Worm (Caenorhabditis elegans): ENCODE data around the gene pitr-4.

Gene pitr-4

DNA sequence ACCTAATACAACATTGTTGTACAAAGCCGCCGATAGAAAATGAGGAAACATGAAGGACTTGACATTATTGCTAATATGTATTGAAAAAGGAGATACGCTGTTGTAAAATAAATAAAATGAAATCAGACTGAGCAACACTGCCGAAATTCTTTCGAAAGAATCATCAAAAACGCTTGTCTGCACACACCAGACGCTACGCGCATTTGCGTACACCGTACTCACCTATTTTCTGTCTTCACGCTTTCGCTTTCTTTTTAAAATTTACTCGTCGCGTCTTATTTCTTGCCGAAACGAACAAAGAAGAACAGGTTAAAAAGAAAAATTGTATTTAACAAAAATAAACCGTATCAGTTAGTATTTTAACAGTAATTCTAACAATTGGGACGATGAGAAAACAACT lies 29.3 kb upstream of the pitr-4 start (continued):
- TF ChIP-seq ets-5 (GFP tag; IDR thresholded peaks at IDR 0.05) (no peak), zag-1 (tag; optimal IDR thresholded peaks at IDR 0.05) (no peak), nhr-20 (tag; optimal IDR thresholded peaks at IDR 0.05) (peak; percentile 45), alr-1 (tag; optimal IDR thresholded peaks at IDR 0.05; ENCODE audit: borderline replicate concordance) (no peak), elt-3 (tag; optimal IDR thresholded peaks at IDR 0.05) (peak in 2 of 6 experiments; percentile 48 to 51), fkh-8 (tag; optimal IDR thresholded peaks at IDR 0.05) (no peak), lin-39 (tag; optimal IDR thresholded peaks at IDR 0.05) (peak; percentile 4), sox-4 (tag; optimal IDR thresholded peaks at IDR 0.05) (no peak), swsn-7 (tag; optimal IDR thresholded peaks at IDR 0.05) (peak; percentile 42), unc-86 (tag; optimal IDR thresholded peaks at IDR 0.05) (no peak), efl-3 (GFP tag; optimal IDR thresholded peaks at IDR 0.05) (no peak), dpl-1 (GFP tag; optimal IDR thresholded peaks at IDR 0.05) (peak; percentile 24 to 57 (median 38))

ce11 chrV:9690099-9690572 lies 28.7 kb upstream of the pitr-4 start, which contains the start of gene rbx-1:
Gene rbx-1 (minus strand): TSS chrV:9690522.
- TF ChIP-seq efl-1 (optimal IDR thresholded peaks at IDR 0.05) (no peak), efl-1 (GFP tag; optimal IDR thresholded peaks at IDR 0.05 in 1 of 2) (peak in 1 of 2 experiments; percentile 91), hpl-2 (GFP tag; optimal IDR thresholded peaks at IDR 0.05) (no peak)

- TF ChIP-seq nhr-28 (tag; optimal IDR thresholded peaks at IDR 0.05) (no peak), blmp-1 (tag; optimal IDR thresholded peaks at IDR 0.05) (no peak), unc-98 (GFP tag; IDR thresholded peaks at IDR 0.05) (no peak), hlh-4 (tag; optimal IDR thresholded peaks at IDR 0.05) (no peak), nhr-90 (tag; optimal IDR thresholded peaks at IDR 0.05; ENCODE audit: poor library complexity) (no peak), lin-14 (GFP tag; optimal IDR thresholded peaks at IDR 0.05) (no peak)
Observed at ce11 chrV:9689364-9689763, 27.9 kb upstream of the pitr-4 start.

DNA sequence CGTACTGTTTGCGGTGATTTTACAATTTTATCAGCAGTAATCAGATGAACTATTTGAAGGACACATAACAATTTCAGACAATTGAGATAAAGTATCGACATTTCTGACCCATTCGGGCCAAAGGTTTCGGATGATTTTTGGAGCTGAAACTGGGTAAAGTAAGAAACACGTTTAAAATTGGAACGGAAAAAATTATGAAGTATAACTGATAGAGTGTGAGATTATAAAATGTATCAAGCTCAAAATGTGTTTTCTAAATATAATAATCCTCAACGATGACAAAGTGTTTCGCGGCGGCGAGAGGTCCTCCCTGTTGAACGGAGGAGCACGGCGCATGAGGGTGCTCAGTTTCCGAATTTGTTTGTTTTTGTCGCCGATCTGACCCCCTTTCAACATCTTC lies 24.1 kb upstream of the pitr-4 start, which contains the start of gene ZK287.4:
Gene ZK287.4 (minus strand): TSS at position 101 of the 400 bp plus-strand sequence.
- TF ChIP-seq alr-1 (tag; optimal IDR thresholded peaks at IDR 0.05; ENCODE audit: borderline replicate concordance): no peak
- TF ChIP-seq efl-3 (GFP tag; optimal IDR thresholded peaks at IDR 0.05): no peak
- no peak for TF ChIP-seq hlh-4 (tag; optimal IDR thresholded peaks at IDR 0.05)
- no peak for TF ChIP-seq elt-2 (tag; optimal IDR thresholded peaks at IDR 0.05)
- TF ChIP-seq unc-86 (tag; optimal IDR thresholded peaks at IDR 0.05): no peak
- no peak for TF ChIP-seq pag-3 (tag; optimal IDR thresholded peaks at IDR 0.05; ENCODE audit: borderline replicate concordance, insufficient read depth)
- no peak for TF ChIP-seq egl-27 (tag; optimal IDR thresholded peaks at IDR 0.05)
- no peak for TF ChIP-seq vab-15 (tag; optimal IDR thresholded peaks at IDR 0.05)
- TF ChIP-seq F16B12.6 (tag; optimal IDR thresholded peaks at IDR 0.05): no peak
- TF ChIP-seq zag-1 (tag; optimal IDR thresholded peaks at IDR 0.05): no peak
- no peak for TF ChIP-seq lin-35 (GFP tag; optimal IDR thresholded peaks at IDR 0.05)
- no peak for TF ChIP-seq blmp-1 (tag; optimal IDR thresholded peaks at IDR 0.05)
- no peak for TF ChIP-seq efl-1 (optimal IDR thresholded peaks at IDR 0.05)
- TF ChIP-seq efl-1 (GFP tag; optimal IDR thresholded peaks at IDR 0.05 in 1 of 2): no peak
- no peak for TF ChIP-seq nhr-28 (tag; optimal IDR thresholded peaks at IDR 0.05)
- no peak for TF ChIP-seq lin-13 (GFP tag; optimal IDR thresholded peaks at IDR 0.05)
- TF ChIP-seq nhr-47 (tag; optimal IDR thresholded peaks at IDR 0.05): no peak
- no peak for TF ChIP-seq lin-14 (GFP tag; optimal IDR thresholded peaks at IDR 0.05)
- TF ChIP-seq C34B4.2 (tag; optimal IDR thresholded peaks at IDR 0.05): no peak
- no peak for TF ChIP-seq C04F5.9 (tag; optimal IDR thresholded peaks at IDR 0.05)
- TF ChIP-seq nhr-76 (tag; optimal IDR thresholded peaks at IDR 0.05): no peak

DNA sequence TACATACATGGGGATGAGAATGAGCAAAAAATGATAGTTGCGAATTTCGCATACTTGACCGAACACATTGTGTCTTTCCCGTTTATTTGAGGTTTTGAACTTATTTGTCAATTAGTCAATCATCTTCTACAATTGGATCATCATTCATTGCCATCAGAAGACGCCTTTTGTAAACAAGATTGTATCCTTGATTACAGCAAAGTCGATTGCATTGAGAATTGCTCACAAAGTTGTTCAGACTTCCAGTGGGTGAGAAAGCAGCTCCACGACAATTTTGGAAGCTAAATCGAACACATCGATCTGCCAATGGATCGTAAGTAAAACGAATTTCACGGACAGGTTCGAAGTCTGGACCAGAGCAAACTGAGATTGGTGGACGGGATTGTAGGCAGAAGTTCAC lies 18.8 kb upstream of the pitr-4 start:
- TF ChIP-seq efl-1 (optimal IDR thresholded peaks at IDR 0.05): no peak
- TF ChIP-seq efl-1 (GFP tag; optimal IDR thresholded peaks at IDR 0.05 in 1 of 2): peak in 1 of 2 experiments; percentile 38
- TF ChIP-seq lin-13 (GFP tag; optimal IDR thresholded peaks at IDR 0.05): no peak

Measured in whole organism, L1 larva.